Worm (Caenorhabditis elegans) whole organism, L4 larva: Measurements from ENCODE around the gene asns-2.

Experiments used
- F26F4.8 ChIP-seq: fragments of 200-800 bp; sonication (Bioruptor generic); conservative IDR thresholded peaks from 2 replicates; pipeline ENCODE4 v1.3.6; 2022; ENCODE audit warnings: missing genetic modification characterization, missing compliant biosample characterization
- F44E2.7 ChIP-seq: fragments of 200-800 bp; sonication (Bioruptor generic); IDR thresholded peaks from 2 replicates; pipeline ENCODE4 v2.1.2; 2022; ENCODE audit warnings: missing genetic modification characterization, missing compliant biosample characterization
- F49E8.2 ChIP-seq: sonication (generic microtip); optimal IDR thresholded peaks from 2 replicates; lab custom pipeline; 2016; ENCODE audit warnings: missing compliant biosample characterization, mild to moderate bottlenecking, missing genetic modification characterization, borderline replicate concordance
- T26A8.4 ChIP-seq: fragments of 200-800 bp; sonication (Bioruptor generic); IDR thresholded peaks from 2 replicates; pipeline ENCODE4 v1.3.6; 2022; ENCODE audit warnings: missing genetic modification characterization, missing compliant biosample characterization
- Y48G9A.11 ChIP-seq: fragments of 200-800 bp; sonication (Bioruptor generic); IDR thresholded peaks from 2 replicates; pipeline ENCODE4 v1.3.6; 2022; ENCODE audit warnings: missing genetic modification reagents, missing genetic modification characterization, missing compliant biosample characterization
- Y75B8A.6 ChIP-seq: fragments of 200-800 bp; sonication (Bioruptor generic); IDR thresholded peaks from 2 replicates; pipeline ENCODE4 v1.3.6; 2022; ENCODE audit warnings: missing genetic modification reagents, missing genetic modification characterization, missing compliant biosample characterization
- aha-1 ChIP-seq: fragments of 150-350 bp; peaks from one replicate; lab custom pipeline; 2014; ENCODE audit warnings: missing biosample characterization, missing genetic modification characterization
- aly-2 ChIP-seq: sonication (generic microtip); optimal IDR thresholded peaks from 2 replicates; lab custom pipeline; 2018; ENCODE audit warnings: missing biosample characterization, missing genetic modification characterization
- ama-1 ChIP-seq: fragments of 150-350 bp; optimal IDR thresholded peaks from 2 replicates; lab custom pipeline; 2014; ENCODE audit warnings: inconsistent platforms, mixed read lengths
- ceh-32 ChIP-seq: sonication (generic microtip); optimal IDR thresholded peaks from 2 replicates; lab custom pipeline; 2016; ENCODE audit warnings: mild to moderate bottlenecking, missing genetic modification characterization, missing compliant biosample characterization; ENCODE audit not compliant: poor library complexity
- ctbp-1 ChIP-seq: fragments of 200-800 bp; sonication (Bioruptor generic); IDR thresholded peaks from 2 replicates; pipeline ENCODE4 v1.3.6; 2022; ENCODE audit warnings: missing genetic modification reagents, missing genetic modification characterization, missing compliant biosample characterization
- daf-16 ChIP-seq, 3 experiments: sonication (generic microtip); optimal IDR thresholded peaks; 2 replicates each; lab custom pipeline; 2016 to 2017; ENCODE audit warnings: missing genetic modification characterization in 3 of 3, missing genetic modification reagents in 3 of 3, mild to moderate bottlenecking in 2 of 3, missing compliant biosample characterization in 2 of 3, missing biosample characterization in 1 of 3, moderate library complexity in 1 of 3
- daf-19 ChIP-seq: fragments of 200-800 bp; sonication (Bioruptor generic); conservative IDR thresholded peaks from 2 replicates; pipeline ENCODE4 v1.3.6; 2022; ENCODE audit warnings: missing genetic modification characterization, missing compliant biosample characterization
- daf-8 ChIP-seq: fragments of 200-800 bp; sonication (Bioruptor generic); IDR thresholded peaks from 2 replicates; pipeline ENCODE4 v1.3.6; 2022; ENCODE audit warnings: missing genetic modification characterization, missing compliant biosample characterization
- dmd-6 ChIP-seq: fragments of 200-800 bp; sonication (Bioruptor generic); IDR thresholded peaks from 2 replicates; pipeline ENCODE4 v1.3.6; 2022; ENCODE audit warnings: missing genetic modification reagents, missing genetic modification characterization, missing compliant biosample characterization
- dpl-1 ChIP-seq: fragments of 150-350 bp; optimal IDR thresholded peaks from 2 replicates; lab custom pipeline; 2014; ENCODE audit warnings: missing biosample characterization, missing genetic modification reagents, missing genetic modification characterization
- egl-27 ChIP-seq: sonication (generic microtip); optimal IDR thresholded peaks from 3 replicates; lab custom pipeline; 2017; ENCODE audit warnings: missing biosample characterization, missing genetic modification reagents, missing genetic modification characterization
- egl-43 ChIP-seq: fragments of 200-800 bp; sonication (Bioruptor generic); IDR thresholded peaks from 2 replicates; pipeline ENCODE4 v1.3.6; 2022; ENCODE audit warnings: missing genetic modification reagents, missing genetic modification characterization, missing compliant biosample characterization
- hlh-11 ChIP-seq: fragments of 200-800 bp; sonication (Bioruptor generic); optimal IDR thresholded peaks from 2 replicates; lab custom pipeline; 2018; ENCODE audit warnings: mild to moderate bottlenecking, missing genetic modification characterization, missing compliant biosample characterization
- hlh-30 ChIP-seq: sonication (generic microtip); optimal IDR thresholded peaks from 2 replicates; lab custom pipeline; 2017; ENCODE audit warnings: antibody characterized with exemption, mild to moderate bottlenecking, missing genetic modification characterization, missing compliant biosample characterization; ENCODE audit not compliant: insufficient read depth
- lim-7 ChIP-seq: fragments of 200-800 bp; sonication (Bioruptor generic); IDR thresholded peaks from 2 replicates; pipeline ENCODE4 v1.3.6; 2022; ENCODE audit warnings: missing genetic modification characterization, missing compliant biosample characterization
- madf-9 ChIP-seq: fragments of 200-800 bp; sonication (Bioruptor generic); conservative IDR thresholded peaks from 2 replicates; pipeline ENCODE4 v1.3.6; 2022; ENCODE audit warnings: missing genetic modification reagents, missing genetic modification characterization, missing compliant biosample characterization
- mep-1 ChIP-seq: fragments of 150-350 bp; sonication (generic microtip); optimal IDR thresholded peaks from 3 replicates; lab custom pipeline; 2014; ENCODE audit warnings: missing biosample characterization, missing genetic modification characterization
- mes-2 ChIP-seq: sonication (generic microtip); optimal IDR thresholded peaks from 2 replicates; lab custom pipeline; 2016; ENCODE audit warnings: missing genotype, mild to moderate bottlenecking, missing genetic modification characterization, missing compliant biosample characterization; ENCODE audit not compliant: poor library complexity, severe bottlenecking
- mxl-3 ChIP-seq: fragments of 200-800 bp; sonication (Bioruptor generic); optimal IDR thresholded peaks from 2 replicates; lab custom pipeline; 2018; ENCODE audit warnings: mild to moderate bottlenecking, missing genetic modification characterization, missing compliant biosample characterization
- nhr-10 ChIP-seq: fragments of 150-350 bp; optimal IDR thresholded peaks from 2 replicates; lab custom pipeline; 2014; ENCODE audit warnings: missing biosample characterization, missing genetic modification characterization
- nhr-102 ChIP-seq: sonication (generic microtip); optimal IDR thresholded peaks from 2 replicates; lab custom pipeline; 2016; ENCODE audit warnings: mild to moderate bottlenecking, missing genetic modification characterization, moderate library complexity, missing compliant biosample characterization
- nhr-25 ChIP-seq: sonication (generic microtip); optimal IDR thresholded peaks from 2 replicates; lab custom pipeline; 2017; ENCODE audit warnings: missing genetic modification characterization, mild to moderate bottlenecking, missing compliant biosample characterization, antibody characterized with exemption, moderate library complexity, borderline replicate concordance; ENCODE audit not compliant: insufficient read depth
- nhr-41 ChIP-seq: fragments of 200-800 bp; sonication (Bioruptor generic); IDR thresholded peaks from 2 replicates; pipeline ENCODE4 v1.3.6; 2022; ENCODE audit warnings: missing genetic modification reagents, missing genetic modification characterization, missing compliant biosample characterization
- nhr-48 ChIP-seq: sonication (generic microtip); optimal IDR thresholded peaks from 2 replicates; lab custom pipeline; 2016; ENCODE audit warnings: mild to moderate bottlenecking, missing genetic modification characterization, missing compliant biosample characterization
- php-3 ChIP-seq: fragments of 200-800 bp; sonication (Bioruptor generic); IDR thresholded peaks from 2 replicates; pipeline ENCODE4 v1.3.6; 2022; ENCODE audit warnings: missing genetic modification reagents, missing genetic modification characterization, missing compliant biosample characterization
- rbr-2 ChIP-seq: sonication (generic microtip); optimal IDR thresholded peaks from 2 replicates; lab custom pipeline; 2016; ENCODE audit warnings: missing genotype, missing genetic modification characterization, missing compliant biosample characterization
- saeg-2 ChIP-seq: fragments of 200-800 bp; sonication (Bioruptor generic); IDR thresholded peaks from 2 replicates; pipeline ENCODE4 v1.3.6; 2022; ENCODE audit warnings: missing genetic modification reagents, missing genetic modification characterization, missing compliant biosample characterization
- set-16 ChIP-seq: fragments of 200-800 bp; sonication (Bioruptor generic); IDR thresholded peaks from 2 replicates; pipeline ENCODE4 v1.3.6; 2022; ENCODE audit warnings: missing genetic modification reagents, missing genetic modification characterization, missing compliant biosample characterization
- snpc-1.2 ChIP-seq: fragments of 200-800 bp; sonication (Bioruptor generic); IDR thresholded peaks from 2 replicates; pipeline ENCODE4 v1.3.6; 2022; ENCODE audit warnings: missing genetic modification reagents, missing genetic modification characterization, missing compliant biosample characterization
- snpc-4 ChIP-seq: fragments of 150-350 bp; optimal IDR thresholded peaks from 2 replicates; lab custom pipeline; 2014; ENCODE audit warnings: missing biosample characterization, missing genetic modification characterization
- tra-1 ChIP-seq: fragments of 200-800 bp; sonication (Bioruptor generic); IDR thresholded peaks from 2 replicates; pipeline ENCODE4 v1.3.6; 2022; ENCODE audit warnings: missing genetic modification reagents, missing genetic modification characterization, missing compliant biosample characterization
- unc-62 ChIP-seq, 3 experiments: fragments of 150-350 bp in 1 of 3; sonication (generic microtip); optimal IDR thresholded peaks in 2 of 3; peaks in 1 of 3; 1 replicate in 1 of 3; 2 replicates in 2 of 3; lab custom pipeline; 2014 to 2017; ENCODE audit warnings: missing biosample characterization in 3 of 3, missing genetic modification characterization in 3 of 3, missing genetic modification reagents in 3 of 3, missing genotype in 1 of 3
- zip-2 ChIP-seq: fragments of 150-350 bp; optimal IDR thresholded peaks from 2 replicates; lab custom pipeline; 2014; ENCODE audit warnings: missing biosample characterization, missing genetic modification characterization

Gene asns-2

DNA sequence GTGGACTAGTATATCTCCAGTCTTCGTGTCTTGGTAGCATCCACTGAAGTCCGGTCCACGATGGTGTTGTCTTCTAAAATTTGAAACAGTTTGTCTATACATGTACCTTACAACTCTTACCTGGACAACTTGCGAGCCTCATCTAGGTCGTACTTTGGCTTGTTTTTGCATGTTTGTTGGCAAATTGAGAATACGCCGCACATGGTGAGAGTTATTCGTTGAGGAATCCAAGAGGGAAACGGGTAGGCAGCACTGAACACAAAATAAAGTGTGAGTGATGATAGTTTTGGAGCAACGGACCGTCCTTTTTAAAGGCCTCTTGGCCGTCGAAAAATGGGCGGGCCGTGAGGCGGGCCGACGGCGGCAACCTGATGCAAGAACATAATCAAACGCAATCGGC, at the start of gene asns-2:
asns-2 (minus strand) TSS at position 282 of the 400 bp plus-strand sequence.
- TF ChIP-seq nhr-48 (tag; lab: Kevin White, UChicago) (no peak), php-3 (GFP tag; lab: Robert Waterston, UW) (peak; percentile 31; the same call in 1 of the 2 replicates), ama-1 (lab: Kevin White, UChicago) (peak; percentile 51), ceh-32 (no peak), F26F4.8 (GFP tag; lab: Robert Waterston, UW) (no peak), set-16 (GFP tag; lab: Robert Waterston, UW) (peak; percentile 59)

DNA sequence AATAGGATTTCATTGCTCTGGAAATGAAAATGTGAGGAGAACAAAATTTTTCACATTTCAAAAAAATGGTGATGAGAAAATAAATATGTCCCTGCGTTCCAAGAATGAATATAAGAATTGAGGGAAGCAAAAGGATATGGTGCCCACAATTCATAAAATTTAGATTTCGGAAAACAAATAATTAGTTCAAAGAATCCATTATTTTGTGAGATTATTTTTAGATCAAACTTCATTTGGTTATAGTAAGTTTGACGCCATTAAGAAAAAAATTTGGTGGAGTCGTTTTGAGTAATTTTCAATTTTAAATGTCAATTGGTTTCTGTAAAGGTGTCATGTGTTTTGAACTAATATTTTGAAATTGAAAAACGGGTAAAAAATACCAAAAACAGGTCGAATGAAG, 49.6 kb upstream of the asns-2 start:
- TF ChIP-seq nhr-41 (GFP tag; lab: Robert Waterston, UW) (no peak), aha-1 (tag; lab: Kevin White, UChicago) (peak; percentile 91)

DNA sequence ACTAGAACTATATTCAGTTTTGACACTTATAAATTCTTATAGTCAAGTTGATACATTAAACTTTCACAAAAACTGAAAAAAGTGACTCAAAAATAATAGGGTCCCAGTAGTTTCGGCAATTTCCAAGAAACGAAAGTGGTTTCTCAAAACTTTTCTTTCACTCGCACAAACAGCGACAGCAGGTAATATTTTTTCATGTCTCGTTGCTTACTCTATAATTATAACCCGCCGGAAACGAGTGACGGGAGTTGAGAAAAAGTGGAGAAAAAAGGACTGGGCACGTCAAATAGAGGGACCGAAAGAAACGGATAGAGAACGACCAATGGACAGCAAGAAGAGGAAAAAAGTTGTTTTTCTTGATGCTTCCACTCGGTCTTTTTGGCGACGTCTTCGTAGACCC, 49.2 kb upstream of the asns-2 start:
- TF ChIP-seq dpl-1 (GFP tag; lab: Kevin White, UChicago) (no peak), unc-62 (GFP tag; optimal IDR thresholded peaks at IDR 0.05 in 1 of 2; lab: Kevin White, UChicago) (peak in 1 of 2 experiments; percentile 50), unc-62 (tag; optimal IDR thresholded peaks at IDR 0.05; lab: Kevin White, UChicago) (no peak), daf-8 (GFP tag; lab: Robert Waterston, UW) (no peak)

DNA sequence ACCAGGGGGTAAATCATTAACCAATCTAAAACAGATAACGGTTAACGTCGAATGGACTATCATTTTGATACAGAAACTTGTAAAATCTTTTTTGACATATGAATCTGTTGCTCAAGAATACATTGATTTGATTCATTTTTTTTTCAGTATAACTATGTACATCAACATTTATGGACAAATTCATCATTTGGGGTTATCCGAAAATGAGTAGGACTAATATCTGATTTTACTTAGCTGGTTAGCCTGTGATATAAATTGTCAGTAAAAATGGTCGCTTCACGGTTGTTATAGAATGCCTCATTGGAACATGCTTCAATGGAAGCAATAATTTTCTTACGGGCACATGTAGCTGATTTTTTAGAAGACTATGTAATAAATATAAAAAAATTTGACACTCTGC, 46.9 kb upstream of the asns-2 start:
- TF ChIP-seq zip-2: no peak
- TF ChIP-seq set-16 (GFP tag; lab: Robert Waterston, UW): no peak
- peak in 1 of 2 experiments; percentile 95 for TF ChIP-seq unc-62 (GFP tag; optimal IDR thresholded peaks at IDR 0.05 in 1 of 2; lab: Kevin White, UChicago)
- TF ChIP-seq unc-62 (tag; optimal IDR thresholded peaks at IDR 0.05; lab: Kevin White, UChicago): no peak
- TF ChIP-seq egl-27 (tag; lab: Kevin White, UChicago): no peak

DNA sequence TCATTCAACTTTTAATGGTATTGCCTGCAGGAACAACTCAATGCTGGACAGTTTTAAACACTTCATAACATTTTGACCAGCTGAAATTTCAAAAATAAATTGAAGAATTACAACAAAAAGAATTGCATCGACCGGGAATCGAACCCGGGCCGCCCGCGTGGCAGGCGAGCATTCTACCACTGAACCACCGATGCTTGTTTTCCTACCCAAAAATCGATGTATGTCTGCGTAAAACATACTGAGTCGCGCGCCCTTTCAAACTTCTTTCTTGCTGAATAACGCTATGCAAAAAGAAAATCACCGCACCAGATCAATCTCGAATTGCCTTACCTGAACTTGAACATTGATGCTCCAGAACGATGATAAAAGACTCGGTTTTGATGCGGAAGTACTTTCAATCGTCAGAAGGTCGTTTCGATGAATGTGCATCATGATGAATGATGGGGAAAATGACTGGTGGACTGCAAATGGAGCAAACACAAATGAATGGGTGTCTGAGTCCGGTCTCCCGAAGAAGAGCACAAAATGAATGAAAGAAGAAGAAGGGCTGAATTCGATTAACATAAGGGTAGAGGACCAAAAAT, 46.0 kb upstream of the asns-2 start, which contains the start of gene R04E5.7:
R04E5.7 (minus strand) TSS at position 564 of the 584 bp plus-strand sequence.
- peak; percentile 82 for TF ChIP-seq snpc-1.2 (GFP tag; lab: Robert Waterston, UW)
- peak; percentile 22 for TF ChIP-seq nhr-102 (tag; lab: Kevin White, UChicago)
- no peak for TF ChIP-seq saeg-2 (GFP tag; lab: Robert Waterston, UW)
- peak; percentile 65 for TF ChIP-seq hlh-30 (tag; lab: Kevin White, UChicago)
- no peak for TF ChIP-seq F49E8.2 (tag; lab: Kevin White, UChicago)
- TF ChIP-seq ctbp-1 (GFP tag; lab: Robert Waterston, UW): peak; percentile 52; the same call in 1 of the 2 replicates
- 0 out of 2 replicates have a peak, but pooled peaks have one; percentile 42 for TF ChIP-seq F44E2.7 (GFP tag; lab: Robert Waterston, UW)
- TF ChIP-seq aly-2: no peak
- TF ChIP-seq Y75B8A.6: 0 out of 2 replicates have a peak, but pooled peaks have one; percentile 53
- peak; percentile 33; the same call in 1 of the 2 replicates for TF ChIP-seq tra-1 (GFP tag; lab: Robert Waterston, UW)
- peak; percentile 59; the same call in 1 of the 2 replicates for TF ChIP-seq madf-9 (GFP tag; lab: Robert Waterston, UW)
- peak; percentile 34 for TF ChIP-seq mxl-3 (GFP tag; lab: Kevin White, UChicago)
- no peak for TF ChIP-seq daf-16 (GFP tag; optimal IDR thresholded peaks at IDR 0.05; lab: Kevin White, UChicago)
- TF ChIP-seq daf-16 (tag; optimal IDR thresholded peaks at IDR 0.05; lab: Kevin White, UChicago): peak; percentile 66
- no peak for TF ChIP-seq snpc-4
- TF ChIP-seq dmd-6 (GFP tag; lab: Robert Waterston, UW): peak; percentile 57
- TF ChIP-seq zip-2: no peak
- TF ChIP-seq T26A8.4 (GFP tag; lab: Robert Waterston, UW): no peak
- TF ChIP-seq rbr-2: peak; percentile 54
- TF ChIP-seq egl-43: peak; percentile 82
- TF ChIP-seq mes-2 (tag; lab: Kevin White, UChicago): peak; percentile 58
- peak in 1 of 2 experiments; percentile 91 for TF ChIP-seq unc-62 (GFP tag; optimal IDR thresholded peaks at IDR 0.05 in 1 of 2; lab: Kevin White, UChicago)
- TF ChIP-seq unc-62 (tag; optimal IDR thresholded peaks at IDR 0.05; lab: Kevin White, UChicago): no peak
- 0 out of 2 replicates have a peak, but pooled peaks have one; percentile 16 for TF ChIP-seq daf-19 (GFP tag; lab: Robert Waterston, UW)
- TF ChIP-seq ceh-32: no peak
- peak; percentile 57 for TF ChIP-seq mep-1
- no peak for TF ChIP-seq nhr-10 (tag; lab: Kevin White, UChicago)
- no peak for TF ChIP-seq nhr-25 (tag; lab: Kevin White, UChicago)
- TF ChIP-seq nhr-41 (GFP tag; lab: Robert Waterston, UW): no peak
- TF ChIP-seq aha-1 (tag; lab: Kevin White, UChicago): peak; percentile 38
- TF ChIP-seq lim-7 (GFP tag; lab: Robert Waterston, UW): peak; percentile 64; the same call in 1 of the 2 replicates
- TF ChIP-seq hlh-11 (tag; lab: Kevin White, UChicago): peak; percentile 44
- TF ChIP-seq Y48G9A.11: peak; percentile 16; the same call in 1 of the 2 replicates
